Fruit fly (Drosophila melanogaster): ENCODE measurements around the gene CycG.

DNA sequence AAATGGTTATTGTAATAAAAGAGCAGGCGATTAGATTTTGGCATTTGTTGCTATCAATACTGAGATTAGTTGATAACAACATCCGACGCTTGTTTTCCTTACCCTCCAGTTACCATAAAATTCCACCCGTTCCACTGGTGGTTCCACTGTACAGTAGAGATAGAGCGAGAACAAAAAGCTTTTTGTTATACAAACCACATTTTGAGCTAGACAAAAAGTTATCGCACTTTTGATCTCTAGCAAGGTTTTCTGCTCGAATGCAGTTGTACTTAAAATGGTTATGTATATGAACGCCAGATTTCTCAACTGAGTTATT lies 7.4 kb downstream of the CycG start:
- TF ChIP-seq CTCF (optimal IDR thresholded peaks at IDR 0.05) (no peak), CG8478 (optimal IDR thresholded peaks at IDR 0.05) (no peak)

Measured in S2 (cell line).